Fruit fly (Drosophila melanogaster): ENCODE measurements around the gene CG33927.

dm6 chr3R:4728448-4728847 is 38.0 kb upstream of the CG33927 start:
- TF ChIP-seq CG8478 (optimal IDR thresholded peaks at IDR 0.05) (no peak), CTCF (optimal IDR thresholded peaks at IDR 0.05) (no peak)

All from S2 (cell line).